Fruit fly (Drosophila melanogaster): ENCODE results near the gene CG31776.

dm6 chr2L:3457007-3457406 is 13.0 kb upstream of the CG31776 start, which contains the start of the genes Cog3 and Sec5:
- TF ChIP-seq pan (optimal IDR thresholded peaks at IDR 0.05): no peak
- no peak for TF ChIP-seq Dfd (GFP tag; optimal IDR thresholded peaks at IDR 0.05)
- no peak for TF ChIP-seq usp (GFP tag; optimal IDR thresholded peaks at IDR 0.05)
- no peak for TF ChIP-seq br (GFP tag; optimal IDR thresholded peaks at IDR 0.05)
- peak; percentile 47 for TF ChIP-seq sv (GFP tag; optimal IDR thresholded peaks at IDR 0.05)
- TF ChIP-seq fru (GFP tag; optimal IDR thresholded peaks at IDR 0.05): no peak
- TF ChIP-seq CG32264 (GFP tag; optimal IDR thresholded peaks at IDR 0.05): no peak
- TF ChIP-seq OdsH (GFP tag; optimal IDR thresholded peaks at IDR 0.05): peak; percentile 49
- TF ChIP-seq psq (GFP tag; optimal IDR thresholded peaks at IDR 0.05): peak; percentile 70
- TF ChIP-seq Rel (GFP tag; optimal IDR thresholded peaks at IDR 0.05): no peak
- TF ChIP-seq Rel (tag; optimal IDR thresholded peaks at IDR 0.05): peak; percentile 65
- TF ChIP-seq Myc (optimal IDR thresholded peaks at IDR 0.05): peak; percentile 100
- TF ChIP-seq jim (GFP tag; optimal IDR thresholded peaks at IDR 0.05): no peak
- TF ChIP-seq Abd-B (GFP tag; optimal IDR thresholded peaks at IDR 0.05): no peak
- TF ChIP-seq h (GFP tag; optimal IDR thresholded peaks at IDR 0.05): no peak
